Worm (Caenorhabditis elegans) whole organism, early embryonic: ENCODE results near the gene cyp-33E1.

Experiments used
- B0310.2 ChIP-seq: sonication (generic microtip); optimal IDR thresholded peaks from 2 replicates; lab custom pipeline; 2016; ENCODE audit warnings: mild to moderate bottlenecking, missing genetic modification characterization, missing compliant biosample characterization
- aly-1 ChIP-seq: sonication (generic microtip); optimal IDR thresholded peaks from 2 replicates; lab custom pipeline; 2016; ENCODE audit warnings: missing genetic modification characterization, missing compliant biosample characterization
- ama-1 ChIP-seq: fragments of 150-350 bp; optimal IDR thresholded peaks from 2 replicates; lab custom pipeline; 2014
- ceh-13 ChIP-seq: fragments of 200-800 bp; sonication (Bioruptor generic); optimal IDR thresholded peaks from 2 replicates; lab custom pipeline; 2018; ENCODE audit warnings: mild to moderate bottlenecking, missing genetic modification characterization, missing compliant biosample characterization
- ceh-36 ChIP-seq: sonication (generic microtip); optimal IDR thresholded peaks from 2 replicates; lab custom pipeline; 2016; ENCODE audit warnings: missing genetic modification characterization, inconsistent platforms, missing compliant biosample characterization
- ets-7 ChIP-seq: sonication (generic microtip); optimal IDR thresholded peaks from 2 replicates; lab custom pipeline; 2016; ENCODE audit warnings: missing genotype, missing genetic modification characterization, missing compliant biosample characterization
- flt-1 ChIP-seq: fragments of 200-800 bp; sonication (Bioruptor generic); IDR thresholded peaks from 2 replicates; pipeline ENCODE4 v1.3.6; 2022; ENCODE audit warnings: missing genetic modification characterization, missing compliant biosample characterization
- hmbx-1 ChIP-seq: sonication (generic microtip); optimal IDR thresholded peaks from 2 replicates; lab custom pipeline; 2016; ENCODE audit warnings: mild to moderate bottlenecking, missing genetic modification characterization, missing compliant biosample characterization
- pes-1 ChIP-seq: fragments of 200-800 bp; sonication (Bioruptor generic); IDR thresholded peaks from 2 replicates; pipeline ENCODE4 v1.3.6; 2022; ENCODE audit warnings: missing genetic modification reagents, missing genetic modification characterization, missing compliant biosample characterization
- sea-1 ChIP-seq: fragments of 200-800 bp; sonication (Bioruptor generic); conservative IDR thresholded peaks from 2 replicates; pipeline ENCODE4 v1.3.6; 2022; ENCODE audit warnings: missing genetic modification characterization, missing compliant biosample characterization
- tbx-11 ChIP-seq: fragments of 200-800 bp; sonication (Bioruptor generic); IDR thresholded peaks from 2 replicates; pipeline ENCODE4 v1.3.6; 2022; ENCODE audit warnings: missing genetic modification characterization, missing compliant biosample characterization
- tbx-37 ChIP-seq: fragments of 200-800 bp; sonication (Bioruptor generic); conservative IDR thresholded peaks from 2 replicates; pipeline ENCODE4 v1.3.6; 2022; ENCODE audit warnings: missing genetic modification reagents, missing genetic modification characterization, missing compliant biosample characterization
- tra-4 ChIP-seq: sonication (generic microtip); optimal IDR thresholded peaks from 2 replicates; lab custom pipeline; 2017; ENCODE audit warnings: missing genetic modification characterization, missing compliant biosample characterization

DNA sequence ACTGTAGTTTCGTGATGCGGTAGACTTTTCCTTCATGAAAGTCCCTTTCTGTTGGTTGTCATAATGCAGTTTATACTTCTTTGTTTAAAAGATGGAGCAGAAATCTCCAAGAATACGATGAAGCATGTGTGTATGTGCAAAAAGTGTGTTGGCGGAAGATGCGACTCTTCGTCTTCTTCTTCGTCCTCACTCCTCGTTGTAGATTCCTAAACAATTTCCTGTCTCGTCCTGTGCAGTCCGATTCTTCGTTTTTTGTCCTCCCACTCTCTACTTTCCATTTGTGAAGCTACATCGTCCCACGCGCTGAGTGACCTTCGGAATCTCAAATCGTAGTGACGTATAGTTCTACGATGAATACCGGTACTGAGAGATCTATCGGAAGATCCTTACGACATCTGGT lies 20.1 kb downstream of the cyp-33E1 start:
- TF ChIP-seq aly-1 (tag; lab: Kevin White, UChicago) = no peak
- TF ChIP-seq ceh-36 (tag; lab: Kevin White, UChicago) = no peak
- no peak for TF ChIP-seq ets-7 (tag; lab: Kevin White, UChicago)
- no peak for TF ChIP-seq tbx-11
- no peak for TF ChIP-seq ama-1
- TF ChIP-seq flt-1 (GFP tag; lab: Robert Waterston, UW) = no peak
- TF ChIP-seq B0310.2 (tag; lab: Kevin White, UChicago) = no peak
- TF ChIP-seq sea-1 (GFP tag; lab: Robert Waterston, UW) = no peak
- TF ChIP-seq pes-1 = no peak
- TF ChIP-seq tra-4 (tag; lab: Kevin White, UChicago) = no peak
- no peak for TF ChIP-seq ceh-13 (GFP tag; lab: Kevin White, UChicago)
- no peak for TF ChIP-seq tbx-37 (GFP tag; lab: Robert Waterston, UW)
- no peak for TF ChIP-seq hmbx-1
